Fruit fly (Drosophila melanogaster) whole organism: ENCODE results near the gene Cyp9f2.

Experiments
- CG8478 ChIP-seq: fragments of >200 bp; optimal IDR thresholded peaks from 2 replicates; lab custom pipeline; 2018; ENCODE audit warnings: inconsistent platforms
- Dll ChIP-seq: fragments of >200 bp; optimal IDR thresholded peaks from 2 replicates; lab custom pipeline; 2017
- EcR ChIP-seq, 2 experiments: fragments of >200 bp; optimal IDR thresholded peaks; 2 replicates each; lab custom pipeline; 2017; ENCODE audit warnings: missing biosample characterization in 2 of 2, missing genetic modification characterization in 2 of 2, missing genetic modification reagents in 2 of 2

- TF ChIP-seq Dll, result no peak
- no peak for TF ChIP-seq CG8478 (lab: Kevin White, UChicago)
- TF ChIP-seq EcR (GFP tag; optimal IDR thresholded peaks at IDR 0.05; lab: Kevin White, UChicago), result no peak
These were observed 27.6 kb downstream of the Cyp9f2 start, which contains the start of gene GstD7 for dm6 chr3R:12378200-12378599.
